Fruit fly (Drosophila melanogaster) whole organism, embryonic: Measurements from ENCODE around the gene Plc21C.

Experiments
- ATbp ChIP-seq: fragments of 200-800 bp; sonication (Bioruptor generic); optimal IDR thresholded peaks from 2 replicates; lab custom pipeline; 2017; ENCODE audit warnings: missing biosample characterization, mild to moderate bottlenecking, missing genetic modification characterization, missing genetic modification reagents
- Asciz ChIP-seq: fragments of 200-800 bp; sonication (Bioruptor generic); optimal IDR thresholded peaks from 2 replicates; lab custom pipeline; 2017; ENCODE audit warnings: missing biosample characterization, mild to moderate bottlenecking, missing genetic modification characterization, missing genetic modification reagents
- BEAF-32 ChIP-seq: fragments of 200-800 bp; sonication (Bioruptor generic); optimal IDR thresholded peaks from 3 replicates; lab custom pipeline; 2017; ENCODE audit warnings: missing biosample characterization, missing genetic modification characterization, mild to moderate bottlenecking, moderate library complexity, missing genetic modification reagents
- CG10543 ChIP-seq: fragments of 200-800 bp; sonication (Bioruptor generic); optimal IDR thresholded peaks from 3 replicates; lab custom pipeline; 2017; ENCODE audit warnings: missing biosample characterization, mild to moderate bottlenecking, missing genetic modification characterization, moderate library complexity
- CG11456 ChIP-seq: fragments of 200-800 bp; sonication (Bioruptor generic); IDR thresholded peaks from 3 replicates; pipeline ENCODE4 v1.3.6; 2022; ENCODE audit warnings: missing biosample characterization, missing genetic modification characterization
- CG12104 ChIP-seq: fragments of 200-800 bp; sonication (Bioruptor generic); optimal IDR thresholded peaks from 3 replicates; lab custom pipeline; 2016; ENCODE audit warnings: missing biosample characterization, missing genetic modification characterization
- CG14965 ChIP-seq: fragments of 200-800 bp; sonication (Bioruptor generic); optimal IDR thresholded peaks from 2 replicates; lab custom pipeline; 2016; ENCODE audit warnings: missing biosample characterization, missing genetic modification characterization, borderline replicate concordance
- CG15696 ChIP-seq: fragments of 200-800 bp; sonication (Bioruptor generic); optimal IDR thresholded peaks from 2 replicates; lab custom pipeline; 2019; ENCODE audit warnings: missing biosample characterization, mild to moderate bottlenecking, missing genetic modification characterization, moderate library complexity
- CG1647 ChIP-seq: fragments of 200-800 bp; sonication (Bioruptor generic); optimal IDR thresholded peaks from 3 replicates; lab custom pipeline; 2016; ENCODE audit warnings: missing biosample characterization, missing genetic modification characterization
- CG1832 ChIP-seq: fragments of 200-800 bp; sonication (Bioruptor generic); optimal IDR thresholded peaks from 2 replicates; lab custom pipeline; 2017; ENCODE audit warnings: missing biosample characterization, mild to moderate bottlenecking, missing genetic modification characterization, inconsistent platforms
- CG2199 ChIP-seq: fragments of 200-800 bp; sonication (Bioruptor generic); IDR thresholded peaks from 3 replicates; pipeline ENCODE4 v1.3.6; 2022; ENCODE audit warnings: missing biosample characterization, missing genetic modification characterization
- CG2678 ChIP-seq: fragments of 200-800 bp; sonication (Bioruptor generic); optimal IDR thresholded peaks from 3 replicates; lab custom pipeline; 2019; ENCODE audit warnings: missing biosample characterization, mild to moderate bottlenecking, missing genetic modification characterization, moderate library complexity
- CG2712 ChIP-seq: fragments of 200-800 bp; optimal IDR thresholded peaks from 3 replicates; lab custom pipeline; 2019; ENCODE audit warnings: missing biosample characterization, mild to moderate bottlenecking, missing genetic modification characterization, moderate library complexity
- CG33213 ChIP-seq: fragments of 200-800 bp; sonication (Bioruptor generic); optimal IDR thresholded peaks from 3 replicates; lab custom pipeline; 2016; ENCODE audit warnings: missing biosample characterization, missing genetic modification characterization
- CG34224 ChIP-seq: fragments of 200-800 bp; sonication (Bioruptor generic); IDR thresholded peaks from 3 replicates; pipeline ENCODE4 v1.3.6; 2022; ENCODE audit warnings: missing biosample characterization, missing genetic modification characterization; ENCODE audit not compliant: partially characterized antibody
- CG3838 ChIP-seq: fragments of 200-800 bp; sonication (Bioruptor generic); optimal IDR thresholded peaks from 3 replicates; lab custom pipeline; 2016; ENCODE audit warnings: missing biosample characterization, missing genetic modification characterization
- CG6272 ChIP-seq: fragments of 200-800 bp; sonication (Bioruptor generic); IDR thresholded peaks from 2 replicates; pipeline ENCODE4 v1.3.6; 2022; ENCODE audit warnings: missing biosample characterization, missing genetic modification characterization
- CG6854 ChIP-seq: fragments of 200-800 bp; sonication (Bioruptor generic); optimal IDR thresholded peaks from 3 replicates; lab custom pipeline; 2017; ENCODE audit warnings: missing biosample characterization, mild to moderate bottlenecking, missing genetic modification characterization
- CG7357 ChIP-seq: fragments of 200-800 bp; sonication (Bioruptor generic); IDR thresholded peaks from 3 replicates; pipeline ENCODE4 v1.3.6; 2022; ENCODE audit warnings: missing biosample characterization, missing genetic modification characterization
- CG9797 ChIP-seq: fragments of 200-800 bp; sonication (Bioruptor generic); optimal IDR thresholded peaks from 3 replicates; lab custom pipeline; 2018; ENCODE audit warnings: missing biosample characterization, mild to moderate bottlenecking, missing genetic modification characterization
- CG9932 ChIP-seq: fragments of 200-800 bp; sonication (Bioruptor generic); IDR thresholded peaks from 2 replicates; pipeline ENCODE4 v1.3.6; 2022; ENCODE audit warnings: missing biosample characterization, missing genetic modification characterization
- CoRest ChIP-seq: fragments of 200-800 bp; sonication (Bioruptor generic); optimal IDR thresholded peaks from 3 replicates; lab custom pipeline; 2018; ENCODE audit warnings: missing biosample characterization, mild to moderate bottlenecking, missing genetic modification characterization, moderate library complexity
- Dll ChIP-seq: fragments of 200-800 bp; sonication (Bioruptor generic); IDR thresholded peaks from 4 replicates; pipeline ENCODE4 v1.3.6; 2022; ENCODE audit warnings: missing biosample characterization, missing genetic modification characterization; ENCODE audit not compliant: partially characterized antibody
- Doc3 ChIP-seq: fragments of 200-800 bp; sonication (Bioruptor generic); IDR thresholded peaks from 3 replicates; pipeline ENCODE4 v1.3.6; 2022; ENCODE audit warnings: missing biosample characterization, missing genetic modification characterization; ENCODE audit not compliant: partially characterized antibody
- E2f2 ChIP-seq: fragments of 200-800 bp; sonication (Bioruptor generic); IDR thresholded peaks from 2 replicates; pipeline ENCODE4 v1.3.6; 2022; ENCODE audit warnings: missing biosample characterization, missing genetic modification characterization
- Elba2 ChIP-seq: fragments of 200-800 bp; sonication (Bioruptor generic); optimal IDR thresholded peaks from 3 replicates; lab custom pipeline; 2016; ENCODE audit warnings: missing biosample characterization, missing genetic modification characterization
- Hmr ChIP-seq: fragments of 200-800 bp; sonication (Bioruptor generic); optimal IDR thresholded peaks from 3 replicates; lab custom pipeline; 2017; ENCODE audit warnings: mild to moderate bottlenecking, missing biosample characterization, missing genetic modification reagents, missing genetic modification characterization
- NC2α ChIP-seq: fragments of 200-800 bp; sonication (Bioruptor generic); optimal IDR thresholded peaks from 2 replicates; lab custom pipeline; 2016; ENCODE audit warnings: missing biosample characterization, missing genetic modification characterization
- Opbp ChIP-seq: fragments of 200-800 bp; sonication (Bioruptor generic); IDR thresholded peaks from 3 replicates; pipeline ENCODE4 v1.3.6; 2022; ENCODE audit warnings: missing biosample characterization, missing genetic modification characterization; ENCODE audit not compliant: partially characterized antibody
- Xbp1 ChIP-seq: fragments of 200-800 bp; sonication (Bioruptor generic); optimal IDR thresholded peaks from 3 replicates; lab custom pipeline; 2016; ENCODE audit warnings: missing biosample characterization, mild to moderate bottlenecking, missing genetic modification characterization
- YL-1 ChIP-seq: fragments of 200-800 bp; sonication (Bioruptor generic); optimal IDR thresholded peaks from 3 replicates; lab custom pipeline; 2017; ENCODE audit warnings: missing biosample characterization, mild to moderate bottlenecking, missing genetic modification characterization
- ab ChIP-seq: fragments of 200-800 bp; sonication (Bioruptor generic); optimal IDR thresholded peaks from 2 replicates; lab custom pipeline; 2016; ENCODE audit warnings: missing biosample characterization, missing genetic modification characterization
- abd-A ChIP-seq: fragments of 200-800 bp; sonication (Bioruptor generic); optimal IDR thresholded peaks from 3 replicates; lab custom pipeline; 2019; ENCODE audit warnings: missing biosample characterization, mild to moderate bottlenecking, missing genetic modification characterization, moderate library complexity
- ac ChIP-seq: fragments of 200-800 bp; sonication (Bioruptor generic); optimal IDR thresholded peaks from 3 replicates; lab custom pipeline; 2017; ENCODE audit warnings: missing biosample characterization, mild to moderate bottlenecking, missing genetic modification characterization
- al ChIP-seq: fragments of 200-800 bp; sonication (Bioruptor generic); IDR thresholded peaks from 2 replicates; pipeline ENCODE4 v1.3.6; 2022; ENCODE audit warnings: missing biosample characterization, missing genetic modification characterization
- bsh ChIP-seq, 2 experiments: fragments of 200-800 bp; sonication (Bioruptor generic); optimal IDR thresholded peaks; 2 replicates each; lab custom pipeline; 2017 to 2018; ENCODE audit warnings: mild to moderate bottlenecking in 2 of 2, missing biosample characterization in 2 of 2, missing genetic modification characterization in 2 of 2, moderate library complexity in 1 of 2
- ci ChIP-seq: fragments of 200-800 bp; sonication (Bioruptor generic); IDR thresholded peaks from 3 replicates; pipeline ENCODE4 v1.3.6; 2022; ENCODE audit warnings: missing biosample characterization, missing genetic modification characterization
- crol ChIP-seq: fragments of 200-800 bp; sonication (Bioruptor generic); IDR thresholded peaks from 2 replicates; pipeline ENCODE4 v1.3.6; 2022; ENCODE audit warnings: missing biosample characterization, missing genetic modification characterization
- dan ChIP-seq: fragments of 200-800 bp; sonication (Bioruptor generic); IDR thresholded peaks from 2 replicates; pipeline ENCODE4 v1.3.6; 2022; ENCODE audit warnings: missing biosample characterization, missing genetic modification characterization
- dm ChIP-seq: fragments of 200-800 bp; sonication (Bioruptor generic); optimal IDR thresholded peaks from 3 replicates; lab custom pipeline; 2016; ENCODE audit warnings: missing biosample characterization, missing genetic modification characterization
- jigr1 ChIP-seq: fragments of 200-800 bp; sonication (Bioruptor generic); IDR thresholded peaks from 3 replicates; pipeline ENCODE4 v1.3.6; 2022; ENCODE audit warnings: missing biosample characterization, missing genetic modification characterization
- lbe ChIP-seq: fragments of 200-800 bp; sonication (Bioruptor generic); optimal IDR thresholded peaks from 2 replicates; lab custom pipeline; 2016; ENCODE audit warnings: missing biosample characterization, mild to moderate bottlenecking, missing genetic modification characterization
- nau ChIP-seq: fragments of 200-800 bp; sonication (Bioruptor generic); optimal IDR thresholded peaks from 3 replicates; lab custom pipeline; 2017; ENCODE audit warnings: missing biosample characterization, mild to moderate bottlenecking, missing genetic modification characterization, missing genetic modification reagents
- pzg ChIP-seq: fragments of 200-800 bp; sonication (Bioruptor generic); optimal IDR thresholded peaks from 3 replicates; lab custom pipeline; 2018; ENCODE audit warnings: missing biosample characterization, mild to moderate bottlenecking, missing genetic modification characterization, moderate library complexity
- salm ChIP-seq: fragments of 200-800 bp; sonication (Bioruptor generic); optimal IDR thresholded peaks from 2 replicates; lab custom pipeline; 2018; ENCODE audit warnings: missing biosample characterization, mild to moderate bottlenecking, missing genetic modification characterization
- slou ChIP-seq: fragments of 200-800 bp; sonication (Bioruptor generic); optimal IDR thresholded peaks from 3 replicates; lab custom pipeline; 2016; ENCODE audit warnings: missing biosample characterization, missing genetic modification characterization
- tgo ChIP-seq: fragments of 200-800 bp; sonication (Bioruptor generic); IDR thresholded peaks from 3 replicates; pipeline ENCODE4 v1.3.6; 2022; ENCODE audit warnings: missing biosample characterization, missing genetic modification characterization
- trh ChIP-seq: fragments of 200-800 bp; sonication (Bioruptor generic); optimal IDR thresholded peaks from 2 replicates; lab custom pipeline; 2016; ENCODE audit warnings: missing biosample characterization, missing genetic modification characterization
- yki ChIP-seq: fragments of >200 bp; optimal IDR thresholded peaks from 3 replicates; lab custom pipeline; 2018
- zf30C ChIP-seq: fragments of 200-800 bp; sonication (Bioruptor generic); optimal IDR thresholded peaks from 3 replicates; lab custom pipeline; 2018; ENCODE audit warnings: missing biosample characterization, mild to moderate bottlenecking, missing genetic modification characterization

Plc21C gene

dm6 chr2L:285596-286023 lies 20.1 kb upstream of the Plc21C start (continued):
- TF ChIP-seq CG9932 (GFP tag; lab: Robert Waterston, UW), result peak; percentile 64
- TF ChIP-seq yki, result no peak
- TF ChIP-seq CG9797 (GFP tag; lab: Kevin White, UChicago), result peak; percentile 93
- peak; percentile 69 for TF ChIP-seq CG2678 (tag; lab: Kevin White, UChicago)
- TF ChIP-seq bsh (GFP tag; optimal IDR thresholded peaks at IDR 0.05; lab: Kevin White, UChicago), result peak in 1 of 2 experiments; percentile 60
- TF ChIP-seq ATbp (GFP tag; lab: Kevin White, UChicago), result peak; percentile 43
- peak; percentile 8 for TF ChIP-seq dm (GFP tag; lab: Kevin White, UChicago)
- TF ChIP-seq CG34224, result peak; percentile 26; the same call in 1 of the 3 replicates
- peak; percentile 29 for TF ChIP-seq Xbp1
- peak; percentile 70 for TF ChIP-seq CG33213
- TF ChIP-seq Hmr (GFP tag; lab: Kevin White, UChicago), result peak; percentile 72
- TF ChIP-seq lbe (GFP tag; lab: Kevin White, UChicago), result no peak
- no peak for TF ChIP-seq Dll (GFP tag; lab: Robert Waterston, UW)
- TF ChIP-seq dan (GFP tag; lab: Robert Waterston, UW), result no peak
- peak; percentile 64 for TF ChIP-seq CoRest
- TF ChIP-seq zf30C (GFP tag; lab: Kevin White, UChicago), result no peak
- peak; percentile 64; the same call in 2 of the 3 replicates for TF ChIP-seq Opbp
- TF ChIP-seq BEAF-32, result peak; percentile 31
- TF ChIP-seq CG12104 (GFP tag; lab: Kevin White, UChicago), result no peak
- TF ChIP-seq CG14965 (GFP tag; lab: Kevin White, UChicago), result no peak
- TF ChIP-seq CG1832 (GFP tag; lab: Kevin White, UChicago), result no peak
- TF ChIP-seq CG2712, result peak; percentile 45
- peak; percentile 63 for TF ChIP-seq YL-1 (GFP tag; lab: Kevin White, UChicago)
- no peak for TF ChIP-seq Doc3 (GFP tag; lab: Robert Waterston, UW)
- peak; percentile 52; the same call in 1 of the 2 replicates for TF ChIP-seq crol (GFP tag; lab: Robert Waterston, UW)
- no peak for TF ChIP-seq Elba2 (GFP tag; lab: Kevin White, UChicago)
- peak; percentile 80 for TF ChIP-seq pzg (GFP tag; lab: Kevin White, UChicago)
- peak; percentile 55 for TF ChIP-seq CG6854
- TF ChIP-seq abd-A, result peak; percentile 5
- TF ChIP-seq slou (GFP tag; lab: Kevin White, UChicago), result no peak
- peak; percentile 5 for TF ChIP-seq NC2α (GFP tag; lab: Kevin White, UChicago)
- peak; percentile 35 for TF ChIP-seq CG10543 (GFP tag; lab: Kevin White, UChicago)
- TF ChIP-seq jigr1, result no peak
- peak; percentile 52 for TF ChIP-seq Asciz (GFP tag; lab: Kevin White, UChicago)
- peak; percentile 49; the same call in 1 of the 2 replicates for TF ChIP-seq E2f2 (GFP tag; lab: Robert Waterston, UW)
- no peak for TF ChIP-seq trh (GFP tag; lab: Kevin White, UChicago)
- TF ChIP-seq al (GFP tag; lab: Robert Waterston, UW), result 0 out of 2 replicates have a peak, but pooled peaks have one; percentile 33
- peak; percentile 9 for TF ChIP-seq ab (GFP tag; lab: Kevin White, UChicago)
- TF ChIP-seq CG6272 (GFP tag; lab: Robert Waterston, UW), result no peak
- no peak for TF ChIP-seq CG3838
- TF ChIP-seq nau (GFP tag; lab: Kevin White, UChicago), result no peak
- TF ChIP-seq CG7357 (GFP tag; lab: Robert Waterston, UW), result no peak
- peak; percentile 84 for TF ChIP-seq ci
- TF ChIP-seq CG1647 (GFP tag; lab: Kevin White, UChicago), result no peak
- 0 out of 3 replicates have a peak, but pooled peaks have one; percentile 68 for TF ChIP-seq CG11456 (GFP tag; lab: Robert Waterston, UW)
- TF ChIP-seq ac (GFP tag; lab: Kevin White, UChicago), result peak; percentile 19
- TF ChIP-seq tgo (GFP tag; lab: Robert Waterston, UW), result no peak
- 0 out of 3 replicates have a peak, but pooled peaks have one; percentile 18 for TF ChIP-seq CG2199 (GFP tag; lab: Robert Waterston, UW)
- TF ChIP-seq CG15696 (tag; lab: Kevin White, UChicago), result peak; percentile 7
- TF ChIP-seq salm (tag; lab: Kevin White, UChicago), result no peak
